Fruit fly (Drosophila melanogaster) whole organism, embryonic: ENCODE data around the gene not.

Source experiments
- Ada2b ChIP-seq: fragments of 200-800 bp; sonication (Bioruptor generic); IDR thresholded peaks from 2 replicates; pipeline ENCODE4 v1.3.6; 2022; ENCODE audit warnings: missing biosample characterization, missing genetic modification characterization
- Atf3 ChIP-seq: fragments of 200-800 bp; sonication (Bioruptor generic); optimal IDR thresholded peaks from 3 replicates; lab custom pipeline; 2016; ENCODE audit warnings: missing biosample characterization, missing genetic modification characterization
- BtbVII ChIP-seq: fragments of 200-800 bp; sonication (Bioruptor generic); optimal IDR thresholded peaks from 3 replicates; lab custom pipeline; 2017; ENCODE audit warnings: missing biosample characterization, mild to moderate bottlenecking, missing genetic modification characterization
- CG10274 ChIP-seq: fragments of 200-800 bp; sonication (Bioruptor generic); optimal IDR thresholded peaks from 3 replicates; lab custom pipeline; 2017; ENCODE audit warnings: missing biosample characterization, mild to moderate bottlenecking, missing genetic modification characterization
- CG10366 ChIP-seq: fragments of 200-800 bp; sonication (Bioruptor generic); IDR thresholded peaks from 2 replicates; pipeline ENCODE4 v1.3.6; 2022; ENCODE audit warnings: missing biosample characterization, missing genetic modification characterization
- CG11398 ChIP-seq: fragments of 200-800 bp; sonication (Bioruptor generic); optimal IDR thresholded peaks from 2 replicates; lab custom pipeline; 2016; ENCODE audit warnings: missing biosample characterization, missing genetic modification characterization
- CG11560 ChIP-seq: fragments of 200-800 bp; sonication (Bioruptor generic); IDR thresholded peaks from 3 replicates; pipeline ENCODE4 v1.3.6; 2022; ENCODE audit warnings: missing biosample characterization, missing genetic modification characterization
- CG16815 ChIP-seq: fragments of 200-800 bp; sonication (Bioruptor generic); optimal IDR thresholded peaks from 3 replicates; lab custom pipeline; 2017; ENCODE audit warnings: missing biosample characterization, mild to moderate bottlenecking, missing genetic modification characterization
- CG17612 ChIP-seq: fragments of 200-800 bp; sonication (Bioruptor generic); IDR thresholded peaks from 2 replicates; pipeline ENCODE4 v1.3.6; 2022; ENCODE audit warnings: missing biosample characterization, missing genetic modification characterization
- CG18262 ChIP-seq: fragments of 200-800 bp; optimal IDR thresholded peaks from 3 replicates; lab custom pipeline; 2019; ENCODE audit warnings: missing biosample characterization, mild to moderate bottlenecking, missing genetic modification characterization, moderate library complexity
- CG18764 ChIP-seq: fragments of 200-800 bp; sonication (Bioruptor generic); optimal IDR thresholded peaks from 3 replicates; lab custom pipeline; 2016; ENCODE audit warnings: missing biosample characterization, missing genetic modification characterization
- CG2678 ChIP-seq: fragments of 200-800 bp; sonication (Bioruptor generic); optimal IDR thresholded peaks from 3 replicates; lab custom pipeline; 2019; ENCODE audit warnings: missing biosample characterization, mild to moderate bottlenecking, missing genetic modification characterization, moderate library complexity
- CG30403 ChIP-seq: fragments of 200-800 bp; sonication (Bioruptor generic); optimal IDR thresholded peaks from 3 replicates; lab custom pipeline; 2016; ENCODE audit warnings: missing biosample characterization, missing genetic modification characterization
- CG32767 ChIP-seq: fragments of 200-800 bp; sonication (Bioruptor generic); IDR thresholded peaks from 2 replicates; pipeline ENCODE4 v1.3.6; 2022; ENCODE audit warnings: missing biosample characterization, missing genetic modification characterization
- CG33557 ChIP-seq: fragments of 200-800 bp; sonication (Bioruptor generic); optimal IDR thresholded peaks from 2 replicates; lab custom pipeline; 2019; ENCODE audit warnings: missing biosample characterization, mild to moderate bottlenecking, missing genetic modification characterization, moderate library complexity
- CG3838 ChIP-seq: fragments of 200-800 bp; sonication (Bioruptor generic); optimal IDR thresholded peaks from 3 replicates; lab custom pipeline; 2016; ENCODE audit warnings: missing biosample characterization, missing genetic modification characterization
- CG6791 ChIP-seq: fragments of 200-800 bp; sonication (Bioruptor generic); IDR thresholded peaks from 3 replicates; pipeline ENCODE4 v1.3.6; 2022; ENCODE audit warnings: missing biosample characterization, missing genetic modification characterization; ENCODE audit not compliant: partially characterized antibody
- CG7372 ChIP-seq: fragments of 200-800 bp; sonication (Bioruptor generic); IDR thresholded peaks from 2 replicates; pipeline ENCODE4 v1.3.6; 2022; ENCODE audit warnings: missing biosample characterization, missing genetic modification characterization
- CG8944 ChIP-seq: fragments of 200-800 bp; sonication (Bioruptor generic); optimal IDR thresholded peaks from 3 replicates; lab custom pipeline; 2016; ENCODE audit warnings: missing biosample characterization, missing genetic modification characterization
- Ets97D ChIP-seq: fragments of 200-800 bp; sonication (Bioruptor generic); optimal IDR thresholded peaks from 3 replicates; lab custom pipeline; 2016; ENCODE audit warnings: missing biosample characterization, missing genetic modification characterization
- Hand ChIP-seq: fragments of 200-800 bp; sonication (Bioruptor generic); optimal IDR thresholded peaks from 2 replicates; lab custom pipeline; 2017; ENCODE audit warnings: mild to moderate bottlenecking, missing biosample characterization, missing genetic modification reagents, missing genetic modification characterization
- Lhr ChIP-seq: fragments of 200-800 bp; sonication (Bioruptor generic); optimal IDR thresholded peaks from 3 replicates; lab custom pipeline; 2017; ENCODE audit warnings: mild to moderate bottlenecking, missing biosample characterization, missing genetic modification reagents, missing genetic modification characterization
- Mrtf ChIP-seq: fragments of 200-800 bp; sonication (Bioruptor generic); IDR thresholded peaks from 3 replicates; pipeline ENCODE4 v1.3.6; 2022; ENCODE audit warnings: missing biosample characterization, missing genetic modification characterization
- Neu2 ChIP-seq: fragments of 200-800 bp; sonication (Bioruptor generic); optimal IDR thresholded peaks from 3 replicates; lab custom pipeline; 2016; ENCODE audit warnings: missing biosample characterization, missing genetic modification characterization, borderline replicate concordance
- Oli ChIP-seq: fragments of 200-800 bp; sonication (Bioruptor generic); optimal IDR thresholded peaks from 2 replicates; lab custom pipeline; 2018; ENCODE audit warnings: missing biosample characterization, mild to moderate bottlenecking, missing genetic modification characterization, moderate library complexity
- Side ChIP-seq: fragments of 200-800 bp; sonication (Bioruptor generic); optimal IDR thresholded peaks from 2 replicates; lab custom pipeline; 2016; ENCODE audit warnings: missing biosample characterization, missing genetic modification characterization
- Sin3A ChIP-seq: fragments of >200 bp; optimal IDR thresholded peaks from 2 replicates; lab custom pipeline; 2018
- Sry-δ ChIP-seq: fragments of 200-800 bp; sonication (Bioruptor generic); optimal IDR thresholded peaks from 2 replicates; lab custom pipeline; 2016; ENCODE audit warnings: missing biosample characterization, missing genetic modification characterization
- Xbp1 ChIP-seq: fragments of 200-800 bp; sonication (Bioruptor generic); optimal IDR thresholded peaks from 3 replicates; lab custom pipeline; 2016; ENCODE audit warnings: missing biosample characterization, mild to moderate bottlenecking, missing genetic modification characterization
- ap ChIP-seq: fragments of 200-800 bp; sonication (Bioruptor generic); IDR thresholded peaks from 2 replicates; pipeline ENCODE4 v1.3.6; 2022; ENCODE audit warnings: missing biosample characterization, missing genetic modification characterization
- cg ChIP-seq: fragments of 200-800 bp; sonication (Bioruptor generic); optimal IDR thresholded peaks from 3 replicates; lab custom pipeline; 2019; ENCODE audit warnings: missing biosample characterization, mild to moderate bottlenecking, missing genetic modification characterization, moderate library complexity
- chif ChIP-seq, 2 experiments: fragments of 200-800 bp; sonication (Bioruptor generic); optimal IDR thresholded peaks; 3 replicates each; lab custom pipeline; 2016; ENCODE audit warnings: missing biosample characterization in 2 of 2, missing genetic modification characterization in 2 of 2
- corto ChIP-seq: fragments of 200-800 bp; sonication (Bioruptor generic); optimal IDR thresholded peaks from 2 replicates; lab custom pipeline; 2016; ENCODE audit warnings: missing biosample characterization, mild to moderate bottlenecking, missing genetic modification characterization, moderate library complexity
- dimm ChIP-seq: fragments of 200-800 bp; sonication (Bioruptor generic); IDR thresholded peaks from 2 replicates; pipeline ENCODE4 v1.3.6; 2022; ENCODE audit warnings: missing biosample characterization, missing genetic modification characterization
- fd3F ChIP-seq: fragments of 200-800 bp; sonication (Bioruptor generic); optimal IDR thresholded peaks from 2 replicates; lab custom pipeline; 2018; ENCODE audit warnings: missing biosample characterization, mild to moderate bottlenecking, missing genetic modification characterization, moderate library complexity
- gcm ChIP-seq: fragments of 200-800 bp; sonication (Bioruptor generic); optimal IDR thresholded peaks from 2 replicates; lab custom pipeline; 2019; ENCODE audit warnings: missing biosample characterization, mild to moderate bottlenecking, missing genetic modification characterization, moderate library complexity
- gt ChIP-seq: fragments of 200-800 bp; sonication (Bioruptor generic); IDR thresholded peaks from 2 replicates; pipeline ENCODE4 v1.3.6; 2022; ENCODE audit warnings: missing biosample characterization, missing genetic modification characterization
- hbn ChIP-seq: fragments of 200-800 bp; sonication (Bioruptor generic); IDR thresholded peaks from 2 replicates; pipeline ENCODE4 v1.3.6; 2022; ENCODE audit warnings: missing biosample characterization, missing genetic modification characterization; ENCODE audit not compliant: partially characterized antibody
- insv ChIP-seq, 2 experiments: fragments of 200-800 bp; sonication (Bioruptor generic); optimal IDR thresholded peaks; 3 replicates each; lab custom pipeline; 2016 to 2018; ENCODE audit warnings: missing biosample characterization in 2 of 2, missing genetic modification characterization in 2 of 2
- kah ChIP-seq: fragments of 200-800 bp; sonication (Bioruptor generic); optimal IDR thresholded peaks from 2 replicates; lab custom pipeline; 2018; ENCODE audit warnings: missing biosample characterization, mild to moderate bottlenecking, missing genetic modification characterization
- knrl ChIP-seq: fragments of 200-800 bp; sonication (Bioruptor generic); IDR thresholded peaks from 3 replicates; pipeline ENCODE4 v1.3.6; 2022; ENCODE audit warnings: missing biosample characterization, missing genetic modification characterization; ENCODE audit not compliant: partially characterized antibody
- lola ChIP-seq, 3 experiments: fragments of >200 bp in 2 of 3; fragments of 200-800 bp in 1 of 3; sonication (Bioruptor generic) in 1 of 3; optimal IDR thresholded peaks; 2 replicates each; lab custom pipeline; 2017 to 2019; ENCODE audit warnings: missing biosample characterization in 3 of 3, missing genetic modification characterization in 3 of 3, mild to moderate bottlenecking in 1 of 3, moderate library complexity in 1 of 3
- mld ChIP-seq: fragments of 200-800 bp; sonication (Bioruptor generic); IDR thresholded peaks from 3 replicates; pipeline ENCODE4 v1.3.6; 2022; ENCODE audit warnings: missing biosample characterization, missing genetic modification characterization; ENCODE audit not compliant: partially characterized antibody
- odd ChIP-seq: fragments of 200-800 bp; sonication (Bioruptor generic); optimal IDR thresholded peaks from 2 replicates; lab custom pipeline; 2017; ENCODE audit warnings: missing biosample characterization, mild to moderate bottlenecking, missing genetic modification characterization
- pfk ChIP-seq: fragments of 200-800 bp; sonication (Bioruptor generic); optimal IDR thresholded peaks from 2 replicates; lab custom pipeline; 2018; ENCODE audit warnings: missing biosample characterization, mild to moderate bottlenecking, missing genetic modification characterization, moderate library complexity
- sens-2 ChIP-seq: fragments of 200-800 bp; sonication (Bioruptor generic); IDR thresholded peaks from 2 replicates; pipeline ENCODE4 v1.3.6; 2022; ENCODE audit warnings: missing biosample characterization, missing genetic modification characterization
- sim ChIP-seq: fragments of 200-800 bp; sonication (Bioruptor generic); IDR thresholded peaks from 2 replicates; pipeline ENCODE4 v1.3.6; 2022; ENCODE audit warnings: missing biosample characterization, missing genetic modification characterization
- stwl ChIP-seq: fragments of 200-800 bp; sonication (Bioruptor generic); optimal IDR thresholded peaks from 3 replicates; lab custom pipeline; 2018; ENCODE audit warnings: missing biosample characterization, mild to moderate bottlenecking, missing genetic modification characterization, moderate library complexity
- sug ChIP-seq: fragments of 200-800 bp; optimal IDR thresholded peaks from 2 replicates; lab custom pipeline; 2019; ENCODE audit warnings: missing biosample characterization, mild to moderate bottlenecking, missing genetic modification characterization, moderate library complexity
- tll ChIP-seq, 2 experiments: fragments of 200-800 bp in 1 of 2; fragments of >200 bp in 1 of 2; sonication (Bioruptor generic) in 1 of 2; optimal IDR thresholded peaks; 2 replicates each; lab custom pipeline; 2017 to 2019; ENCODE audit warnings: missing biosample characterization in 2 of 2, missing genetic modification characterization in 2 of 2, mild to moderate bottlenecking in 1 of 2, moderate library complexity in 1 of 2
- trem ChIP-seq: fragments of 200-800 bp; optimal IDR thresholded peaks from 3 replicates; lab custom pipeline; 2019; ENCODE audit warnings: missing biosample characterization, mild to moderate bottlenecking, missing genetic modification characterization, moderate library complexity
- trh ChIP-seq: fragments of 200-800 bp; sonication (Bioruptor generic); optimal IDR thresholded peaks from 2 replicates; lab custom pipeline; 2016; ENCODE audit warnings: missing biosample characterization, missing genetic modification characterization

not gene

DNA sequence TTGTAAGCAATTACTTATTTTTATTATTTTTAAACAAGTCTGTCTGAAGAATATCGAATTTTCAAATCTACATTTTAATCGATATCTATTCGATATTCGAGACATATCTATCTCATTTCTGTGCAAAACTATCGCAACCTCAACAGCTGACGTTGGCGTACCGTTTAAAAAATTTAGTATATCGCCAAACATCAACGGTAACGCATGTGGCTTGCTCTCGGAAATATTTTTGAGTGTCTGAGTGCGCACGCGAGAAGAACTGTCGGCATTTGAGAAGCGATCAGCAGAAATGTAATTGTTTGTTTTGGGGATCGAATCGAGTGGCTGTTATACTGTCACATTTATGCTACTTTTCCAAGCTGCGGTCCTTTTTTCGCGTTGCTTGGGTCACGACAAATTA, 3.9 kb upstream of the not start, which contains the start of gene MYPT-75D (continued):
- no peak for TF ChIP-seq ap (GFP tag; lab: Robert Waterston, UW)
- peak; percentile 21 for TF ChIP-seq kah
- no peak for TF ChIP-seq CG32767 (GFP tag; lab: Robert Waterston, UW)
- no peak for TF ChIP-seq Mrtf (GFP tag; lab: Robert Waterston, UW)
- TF ChIP-seq gt (GFP tag; lab: Robert Waterston, UW) = no peak
- no peak for TF ChIP-seq corto (GFP tag; lab: Kevin White, UChicago)
- no peak for TF ChIP-seq lola (GFP tag; optimal IDR thresholded peaks at IDR 0.05; lab: Kevin White, UChicago)
- TF ChIP-seq Ada2b (GFP tag; lab: Robert Waterston, UW) = no peak
- peak; percentile 75 for TF ChIP-seq Sry-δ (GFP tag; lab: Kevin White, UChicago)
- TF ChIP-seq sens-2 = no peak; the same call in 1 of the 2 replicates
- peak in 1 of 2 experiments; percentile 9 for TF ChIP-seq tll (GFP tag; optimal IDR thresholded peaks at IDR 0.05; lab: Kevin White, UChicago)
- TF ChIP-seq dimm = no peak
- peak; percentile 39 for TF ChIP-seq CG2678 (tag; lab: Kevin White, UChicago)
- no peak for TF ChIP-seq odd (GFP tag; lab: Kevin White, UChicago)
- TF ChIP-seq CG18262 = peak; percentile 16
- TF ChIP-seq Oli = no peak
- no peak for TF ChIP-seq Atf3
- no peak for TF ChIP-seq sim (GFP tag; lab: Robert Waterston, UW)
- TF ChIP-seq CG10274 (GFP tag; lab: Kevin White, UChicago) = no peak
- peak; percentile 93 for TF ChIP-seq hbn (GFP tag; lab: Robert Waterston, UW)
- TF ChIP-seq CG8944 = no peak
- TF ChIP-seq Hand = no peak
- TF ChIP-seq sug (tag; lab: Kevin White, UChicago) = peak; percentile 41

DNA sequence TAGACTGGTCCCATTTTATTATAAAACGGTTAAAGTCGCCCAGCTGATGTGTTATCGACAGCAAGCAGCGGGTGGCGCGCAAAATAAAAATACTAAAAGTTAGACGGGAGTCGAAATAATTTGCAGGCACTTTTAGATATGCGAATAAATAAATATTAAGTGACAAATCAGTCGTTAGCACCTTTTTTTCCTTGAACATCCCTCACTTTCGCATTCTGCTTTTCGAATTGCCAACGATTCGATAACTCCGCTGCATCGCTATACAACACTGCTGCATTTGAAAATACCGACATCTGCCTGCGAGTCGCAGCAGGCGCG, 452 bp upstream of the not start, which contains the start of gene bora:
Gene bora (plus strand): TSS at position 271 of the 318 bp plus-strand sequence.
- TF ChIP-seq stwl (tag; lab: Kevin White, UChicago) (peak; percentile 47), cg (GFP tag; lab: Kevin White, UChicago) (no peak), insv (GFP tag; optimal IDR thresholded peaks at IDR 0.05; lab: Kevin White, UChicago) (no peak), Lhr (GFP tag; lab: Kevin White, UChicago) (no peak), CG33557 (GFP tag; lab: Kevin White, UChicago) (no peak), Xbp1 (no peak), knrl (GFP tag; lab: Robert Waterston, UW) (0 out of 3 replicates have a peak, but pooled peaks have one; percentile 29), fd3F (no peak), CG10366 (GFP tag; lab: Robert Waterston, UW) (no peak), mld (GFP tag; lab: Robert Waterston, UW) (no peak), CG18764 (GFP tag; lab: Kevin White, UChicago) (no peak), BtbVII (no peak), CG30403 (peak; percentile 14), trem (peak; percentile 17), CG16815 (GFP tag; lab: Kevin White, UChicago) (no peak), chif (GFP tag; optimal IDR thresholded peaks at IDR 0.05; lab: Kevin White, UChicago) (no peak), CG6791 (no peak), CG11398 (GFP tag; lab: Kevin White, UChicago) (no peak), CG7372 (GFP tag; lab: Robert Waterston, UW) (no peak), CG3838 (GFP tag; lab: Kevin White, UChicago) (no peak), gcm (GFP tag; lab: Kevin White, UChicago) (no peak), CG11560 (tag; lab: Robert Waterston, UW) (no peak), CG17612 (GFP tag; lab: Robert Waterston, UW) (no peak), trh (no peak), odd (GFP tag; lab: Kevin White, UChicago) (no peak), Neu2 (GFP tag; lab: Kevin White, UChicago) (no peak), Sin3A (lab: Kevin White, UChicago) (peak; percentile 73), pfk (GFP tag; lab: Kevin White, UChicago) (no peak), Ets97D (GFP tag; lab: Kevin White, UChicago) (no peak), Side (GFP tag; lab: Kevin White, UChicago) (no peak)
